Worm (Caenorhabditis elegans) whole organism, young adult: ENCODE data around the gene R08F11.4.
A peak's percentile ranks its signal among the peaks of the same experiment; 100 is the strongest.

Experiments used
- B0035.1 ChIP-seq: sonication (generic microtip); optimal IDR thresholded peaks from 2 replicates; lab custom pipeline; 2016; ENCODE audit warnings: missing genetic modification characterization, mild to moderate bottlenecking, missing compliant biosample characterization, missing genotype, missing genetic modification reagents
- F10E7.11 ChIP-seq: sonication (generic microtip); optimal IDR thresholded peaks from 2 replicates; lab custom pipeline; 2017; ENCODE audit warnings: mild to moderate bottlenecking, missing genetic modification characterization, moderate library complexity, missing compliant biosample characterization
- F52B5.7 ChIP-seq: sonication (generic microtip); optimal IDR thresholded peaks from 2 replicates; lab custom pipeline; 2016; ENCODE audit warnings: mild to moderate bottlenecking, missing genetic modification characterization, missing compliant biosample characterization
- T07F8.4 ChIP-seq: sonication (generic microtip); optimal IDR thresholded peaks from 2 replicates; lab custom pipeline; 2016; ENCODE audit warnings: mild to moderate bottlenecking, missing genetic modification characterization, moderate library complexity, missing compliant biosample characterization
- Y79H2A.3 ChIP-seq: fragments of 200-800 bp; sonication (Bioruptor generic); conservative IDR thresholded peaks from 2 replicates; pipeline ENCODE4 v1.3.6; 2022; ENCODE audit warnings: missing genetic modification reagents, missing genetic modification characterization, missing compliant biosample characterization
- akir-1 ChIP-seq: fragments of 200-800 bp; sonication (Bioruptor generic); optimal IDR thresholded peaks from 2 replicates; lab custom pipeline; 2018; ENCODE audit warnings: mild to moderate bottlenecking, missing genetic modification characterization, moderate library complexity, missing compliant biosample characterization
- attf-5 ChIP-seq: fragments of 200-800 bp; sonication (Bioruptor generic); optimal IDR thresholded peaks from 2 replicates; lab custom pipeline; 2018; ENCODE audit warnings: mild to moderate bottlenecking, missing genetic modification characterization, missing compliant biosample characterization
- bed-2 ChIP-seq: fragments of 200-800 bp; sonication (Bioruptor generic); IDR thresholded peaks from 2 replicates; pipeline ENCODE4 v1.3.6; 2022; ENCODE audit warnings: missing genetic modification reagents, missing genetic modification characterization, missing compliant biosample characterization
- cebp-1 ChIP-seq, 2 experiments: fragments of 200-800 bp in 1 of 2; sonication (Bioruptor generic) in 1 of 2; sonication (generic microtip) in 1 of 2; IDR thresholded peaks in 1 of 2; optimal IDR thresholded peaks in 1 of 2; 2 replicates each; pipeline versions ENCODE4 v1.3.6 to Lab custom; 2017 to 2022; ENCODE audit warnings: missing compliant biosample characterization in 2 of 2, missing genetic modification characterization in 2 of 2, mild to moderate bottlenecking in 1 of 2, missing genetic modification reagents in 1 of 2, moderate library complexity in 1 of 2
- ceh-27 ChIP-seq: fragments of 200-800 bp; sonication (Bioruptor generic); optimal IDR thresholded peaks from 2 replicates; lab custom pipeline; 2018; ENCODE audit warnings: mild to moderate bottlenecking, missing genetic modification characterization, moderate library complexity, missing compliant biosample characterization
- ceh-79 ChIP-seq: sonication (generic microtip); optimal IDR thresholded peaks from 2 replicates; lab custom pipeline; 2017; ENCODE audit warnings: mild to moderate bottlenecking, missing genetic modification characterization, missing compliant biosample characterization
- ceh-91 ChIP-seq: fragments of 200-800 bp; sonication (Bioruptor generic); IDR thresholded peaks from 2 replicates; pipeline ENCODE4 v1.3.6; 2022; ENCODE audit warnings: missing genetic modification reagents, missing genetic modification characterization, missing compliant biosample characterization
- chd-7 ChIP-seq: sonication (generic microtip); optimal IDR thresholded peaks from 2 replicates; lab custom pipeline; 2016; ENCODE audit warnings: mild to moderate bottlenecking, missing genetic modification characterization, moderate library complexity, missing compliant biosample characterization
- efl-1 ChIP-seq: fragments of 150-350 bp; optimal IDR thresholded peaks from 2 replicates; lab custom pipeline; 2014; ENCODE audit warnings: missing biosample characterization, missing genetic modification reagents, missing genetic modification characterization
- ets-4 ChIP-seq: fragments of 200-800 bp; sonication (Bioruptor generic); optimal IDR thresholded peaks from 2 replicates; lab custom pipeline; 2018; ENCODE audit warnings: mild to moderate bottlenecking, missing genetic modification characterization, missing compliant biosample characterization
- hlh-12 ChIP-seq: sonication (generic microtip); optimal IDR thresholded peaks from 2 replicates; lab custom pipeline; 2016; ENCODE audit warnings: missing genetic modification characterization, missing compliant biosample characterization
- hlh-26 ChIP-seq: fragments of 200-800 bp; sonication (Bioruptor generic); conservative IDR thresholded peaks from 2 replicates; pipeline ENCODE4 v1.3.6; 2022; ENCODE audit warnings: missing genetic modification reagents, missing genetic modification characterization, missing compliant biosample characterization
- hmg-1.2 ChIP-seq: fragments of 200-800 bp; sonication (Bioruptor generic); IDR thresholded peaks from 2 replicates; pipeline ENCODE4 v1.3.6; 2022; ENCODE audit warnings: missing genetic modification reagents, missing genetic modification characterization, missing compliant biosample characterization
- hmg-20 ChIP-seq: fragments of 200-800 bp; sonication (Bioruptor generic); IDR thresholded peaks from 2 replicates; pipeline ENCODE4 v1.3.6; 2022; ENCODE audit warnings: missing genetic modification reagents, missing genetic modification characterization, missing compliant biosample characterization
- let-526 ChIP-seq: fragments of 200-800 bp; sonication (Bioruptor generic); IDR thresholded peaks from 2 replicates; pipeline ENCODE4 v1.3.6; 2022; ENCODE audit warnings: missing genetic modification reagents, missing genetic modification characterization, missing compliant biosample characterization
- lir-1 ChIP-seq: fragments of 200-800 bp; sonication (Bioruptor generic); conservative IDR thresholded peaks from 2 replicates; pipeline ENCODE4 v1.3.6; 2022; ENCODE audit warnings: missing genetic modification reagents, missing genetic modification characterization, missing compliant biosample characterization
- madf-3 ChIP-seq: fragments of 200-800 bp; sonication (Bioruptor generic); IDR thresholded peaks from 2 replicates; pipeline ENCODE4 v1.3.6; 2022; ENCODE audit warnings: missing genetic modification reagents, missing genetic modification characterization, missing compliant biosample characterization
- mes-4 ChIP-seq: sonication (generic microtip); optimal IDR thresholded peaks from 2 replicates; lab custom pipeline; 2016; ENCODE audit warnings: missing genotype, missing genetic modification characterization, missing compliant biosample characterization
- mxl-1 ChIP-seq: sonication (generic microtip); optimal IDR thresholded peaks from 2 replicates; lab custom pipeline; 2016; ENCODE audit warnings: missing genetic modification characterization, missing compliant biosample characterization
- nhr-179 ChIP-seq: sonication (generic microtip); optimal IDR thresholded peaks from 2 replicates; lab custom pipeline; 2016; ENCODE audit warnings: mild to moderate bottlenecking, missing genetic modification characterization, missing compliant biosample characterization
- nhr-80 ChIP-seq: sonication (generic microtip); optimal IDR thresholded peaks from 2 replicates; lab custom pipeline; 2016; ENCODE audit warnings: missing genetic modification characterization, missing compliant biosample characterization
- nhr-90 ChIP-seq: sonication (generic microtip); optimal IDR thresholded peaks from 2 replicates; lab custom pipeline; 2016; ENCODE audit warnings: missing genotype, mild to moderate bottlenecking, missing genetic modification characterization, missing compliant biosample characterization
- sdz-38 ChIP-seq: sonication (generic microtip); optimal IDR thresholded peaks from 2 replicates; lab custom pipeline; 2016; ENCODE audit warnings: missing genotype, missing genetic modification characterization, missing compliant biosample characterization
- snpc-1.1 ChIP-seq: sonication (generic microtip); optimal IDR thresholded peaks from 2 replicates; lab custom pipeline; 2017; ENCODE audit warnings: missing genetic modification characterization, mild to moderate bottlenecking, missing compliant biosample characterization, antibody characterized with exemption, moderate library complexity, missing genotype, missing genetic modification reagents; ENCODE audit not compliant: insufficient read depth
- tlf-1 ChIP-seq: fragments of 200-800 bp; sonication (Bioruptor generic); optimal IDR thresholded peaks from 2 replicates; lab custom pipeline; 2018; ENCODE audit warnings: mild to moderate bottlenecking, missing genetic modification characterization, missing compliant biosample characterization
- zfh-2 ChIP-seq: fragments of 200-800 bp; sonication (Bioruptor generic); conservative IDR thresholded peaks from 2 replicates; pipeline ENCODE4 v1.3.6; 2022; ENCODE audit warnings: missing genetic modification reagents, missing genetic modification characterization, missing compliant biosample characterization
- zim-3 ChIP-seq: sonication (generic microtip); optimal IDR thresholded peaks from 2 replicates; lab custom pipeline; 2017; ENCODE audit warnings: mild to moderate bottlenecking, missing genetic modification characterization, moderate library complexity, missing compliant biosample characterization
- ztf-18 ChIP-seq: sonication (generic microtip); optimal IDR thresholded peaks from 2 replicates; lab custom pipeline; 2016; ENCODE audit warnings: missing genotype, mild to moderate bottlenecking, missing genetic modification characterization, missing compliant biosample characterization
- ztf-28 ChIP-seq: fragments of 200-800 bp; sonication (Bioruptor generic); IDR thresholded peaks from 2 replicates; pipeline ENCODE4 v1.3.6; 2022; ENCODE audit warnings: missing genetic modification reagents, missing genetic modification characterization, missing compliant biosample characterization

Gene R08F11.4

DNA sequence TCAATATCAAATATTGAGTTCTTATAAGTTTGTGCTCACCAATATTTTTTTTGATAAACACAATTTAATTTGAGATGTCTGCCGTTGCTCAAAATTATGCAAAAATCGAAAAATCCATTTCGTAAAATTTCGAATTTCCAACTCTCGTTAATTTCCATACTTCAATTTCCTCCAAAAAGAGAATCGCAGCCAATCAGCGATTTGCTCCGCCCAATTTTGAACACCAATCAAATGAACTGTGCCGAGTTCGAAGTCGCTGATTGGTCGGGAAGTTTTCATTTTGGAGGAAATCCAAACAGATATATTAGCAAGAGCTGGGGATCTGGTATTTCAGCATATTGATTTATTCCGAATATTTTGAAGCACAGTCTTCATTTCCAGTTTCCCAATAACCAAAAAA, 2.5 kb upstream of the R08F11.4 start:
- TF ChIP-seq zim-3 (tag; lab: Kevin White, UChicago) (no peak), hlh-26 (no peak), T07F8.4 (no peak), ztf-28 (GFP tag; lab: Robert Waterston, UW) (no peak), mxl-1 (no peak), efl-1 (GFP tag; lab: Kevin White, UChicago) (no peak), sdz-38 (tag; lab: Kevin White, UChicago) (no peak), nhr-179 (tag; lab: Kevin White, UChicago) (no peak), F52B5.7 (tag; lab: Kevin White, UChicago) (no peak), zfh-2 (no peak), Y79H2A.3 (GFP tag; lab: Robert Waterston, UW) (no peak), B0035.1 (tag; lab: Kevin White, UChicago) (no peak), nhr-80 (tag; lab: Kevin White, UChicago) (no peak), let-526 (GFP tag; lab: Robert Waterston, UW) (no peak), ets-4 (GFP tag; lab: Kevin White, UChicago) (no peak), akir-1 (GFP tag; lab: Kevin White, UChicago) (no peak), madf-3 (GFP tag; lab: Robert Waterston, UW) (no peak), chd-7 (tag; lab: Kevin White, UChicago) (no peak), cebp-1 (GFP tag; IDR thresholded peaks at IDR 0.05; lab: Robert Waterston, UW) (no peak), cebp-1 (tag; optimal IDR thresholded peaks at IDR 0.05; lab: Kevin White, UChicago) (no peak), F10E7.11 (tag; lab: Kevin White, UChicago) (no peak)

DNA sequence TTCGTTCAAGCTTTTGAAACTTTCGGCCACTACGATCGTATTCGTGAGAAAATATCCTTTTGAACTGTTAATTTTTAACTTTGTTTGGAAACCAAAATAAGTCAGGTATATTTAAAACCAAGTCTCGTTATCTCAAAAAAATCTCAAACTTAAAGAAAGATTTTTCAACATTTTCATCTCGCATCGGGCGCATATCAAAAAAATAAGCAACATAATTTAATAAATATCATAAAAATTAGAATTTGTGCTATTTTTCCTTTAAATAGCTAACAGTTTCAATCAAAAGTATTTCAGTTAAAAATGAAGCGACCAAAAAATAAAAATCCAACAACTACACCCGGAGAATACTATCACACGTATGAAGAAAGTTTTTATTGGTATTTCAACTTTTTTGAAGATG, 634 bp upstream of the R08F11.4 start, which contains the start of gene srw-7:
Gene srw-7 (plus strand): TSS at position 301 of the 400 bp plus-strand sequence.
- TF ChIP-seq tlf-1 = no peak
- no peak for TF ChIP-seq ceh-91 (GFP tag; lab: Robert Waterston, UW)
- TF ChIP-seq bed-2 = no peak
- no peak for TF ChIP-seq snpc-1.1 (tag; lab: Kevin White, UChicago)
- TF ChIP-seq nhr-90 (tag; lab: Kevin White, UChicago) = no peak
- TF ChIP-seq lir-1 (GFP tag; lab: Robert Waterston, UW) = no peak
- TF ChIP-seq chd-7 (tag; lab: Kevin White, UChicago) = no peak
- no peak for TF ChIP-seq ceh-27 (GFP tag; lab: Kevin White, UChicago)
- no peak for TF ChIP-seq hmg-1.2 (GFP tag; lab: Robert Waterston, UW)
- no peak for TF ChIP-seq hlh-12 (tag; lab: Kevin White, UChicago)
- TF ChIP-seq ceh-79 (tag; lab: Kevin White, UChicago) = no peak
- TF ChIP-seq ztf-18 (tag; lab: Kevin White, UChicago) = no peak
- TF ChIP-seq hmg-20 (GFP tag; lab: Robert Waterston, UW) = no peak

DNA sequence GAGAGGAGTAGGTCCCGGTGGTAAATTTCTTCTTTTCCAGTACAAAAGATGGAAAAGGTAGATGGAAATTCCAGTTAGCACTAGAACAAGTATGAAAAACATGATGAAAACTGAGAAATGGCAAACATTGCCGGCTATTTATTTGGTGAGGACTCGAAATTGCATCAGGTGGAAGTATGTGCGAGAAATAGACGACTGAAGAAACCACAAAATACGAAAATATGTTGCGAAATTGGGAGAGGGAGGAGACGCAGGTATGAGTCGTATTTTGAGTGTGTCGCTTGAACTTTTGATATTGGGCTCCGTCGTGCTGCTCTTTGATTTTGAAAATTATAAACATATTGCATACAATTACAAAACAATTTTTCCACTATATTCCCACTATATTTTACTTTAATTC, 2.0 kb downstream of the R08F11.4 start, which contains the start of gene cyp-33C8:
Gene cyp-33C8 (minus strand): TSS at position 200 of the 400 bp plus-strand sequence.
- TF ChIP-seq ceh-27 (GFP tag; lab: Kevin White, UChicago) (peak; percentile 10), hmg-1.2 (GFP tag; lab: Robert Waterston, UW) (peak; percentile 6; the same call in 1 of the 2 replicates), mes-4 (tag; lab: Kevin White, UChicago) (no peak), cebp-1 (GFP tag; IDR thresholded peaks at IDR 0.05; lab: Robert Waterston, UW) (peak; percentile 94), cebp-1 (tag; optimal IDR thresholded peaks at IDR 0.05; lab: Kevin White, UChicago) (peak; percentile 97), attf-5 (peak; percentile 51), madf-3 (GFP tag; lab: Robert Waterston, UW) (no peak), nhr-80 (tag; lab: Kevin White, UChicago) (peak; percentile 31)
